Worm (Caenorhabditis elegans) whole organism, early embryonic: Measurements from ENCODE around the gene nlp-3.

Source experiments
- B0310.2 ChIP-seq: sonication (generic microtip); optimal IDR thresholded peaks from 2 replicates; lab custom pipeline; 2016; ENCODE audit warnings: mild to moderate bottlenecking, missing genetic modification characterization, missing compliant biosample characterization
- aly-1 ChIP-seq: sonication (generic microtip); optimal IDR thresholded peaks from 2 replicates; lab custom pipeline; 2016; ENCODE audit warnings: missing genetic modification characterization, missing compliant biosample characterization
- ama-1 ChIP-seq: fragments of 150-350 bp; optimal IDR thresholded peaks from 2 replicates; lab custom pipeline; 2014
- ceh-36 ChIP-seq: sonication (generic microtip); optimal IDR thresholded peaks from 2 replicates; lab custom pipeline; 2016; ENCODE audit warnings: missing genetic modification characterization, inconsistent platforms, missing compliant biosample characterization
- flt-1 ChIP-seq: fragments of 200-800 bp; sonication (Bioruptor generic); IDR thresholded peaks from 2 replicates; pipeline ENCODE4 v1.3.6; 2022; ENCODE audit warnings: missing genetic modification characterization, missing compliant biosample characterization
- hmbx-1 ChIP-seq: sonication (generic microtip); optimal IDR thresholded peaks from 2 replicates; lab custom pipeline; 2016; ENCODE audit warnings: mild to moderate bottlenecking, missing genetic modification characterization, missing compliant biosample characterization
- hmg-4 ChIP-seq: fragments of 200-800 bp; sonication (Bioruptor generic); optimal IDR thresholded peaks from 2 replicates; lab custom pipeline; 2018; ENCODE audit warnings: mild to moderate bottlenecking, missing genetic modification characterization, missing compliant biosample characterization
- pes-1 ChIP-seq: fragments of 200-800 bp; sonication (Bioruptor generic); IDR thresholded peaks from 2 replicates; pipeline ENCODE4 v1.3.6; 2022; ENCODE audit warnings: missing genetic modification reagents, missing genetic modification characterization, missing compliant biosample characterization
- scrt-1 ChIP-seq: fragments of 200-800 bp; sonication (Bioruptor generic); IDR thresholded peaks from 2 replicates; pipeline ENCODE4 v1.3.6; 2022; ENCODE audit warnings: missing genetic modification characterization, missing compliant biosample characterization
- tbx-11 ChIP-seq: fragments of 200-800 bp; sonication (Bioruptor generic); IDR thresholded peaks from 2 replicates; pipeline ENCODE4 v1.3.6; 2022; ENCODE audit warnings: missing genetic modification characterization, missing compliant biosample characterization
- tbx-37 ChIP-seq: fragments of 200-800 bp; sonication (Bioruptor generic); conservative IDR thresholded peaks from 2 replicates; pipeline ENCODE4 v1.3.6; 2022; ENCODE audit warnings: missing genetic modification reagents, missing genetic modification characterization, missing compliant biosample characterization
- tra-4 ChIP-seq: sonication (generic microtip); optimal IDR thresholded peaks from 2 replicates; lab custom pipeline; 2017; ENCODE audit warnings: missing genetic modification characterization, missing compliant biosample characterization

ce11 chrX:13224608-13225007, 46.4 kb upstream of the nlp-3 start, which contains the start of gene skr-19:
- TF ChIP-seq ama-1 (lab: Kevin White, UChicago) (no peak), flt-1 (no peak), ceh-36 (tag; lab: Kevin White, UChicago) (no peak), hmg-4 (GFP tag; lab: Kevin White, UChicago) (no peak), scrt-1 (GFP tag; lab: Robert Waterston, UW) (no peak), tbx-11 (GFP tag; lab: Robert Waterston, UW) (no peak), hmbx-1 (tag; lab: Kevin White, UChicago) (no peak), tra-4 (tag; lab: Kevin White, UChicago) (no peak), B0310.2 (tag; lab: Kevin White, UChicago) (no peak), tbx-37 (GFP tag; lab: Robert Waterston, UW) (no peak), aly-1 (no peak), pes-1 (GFP tag; lab: Robert Waterston, UW) (no peak)
